Fruit fly (Drosophila melanogaster) whole organism, embryonic: ENCODE results near the gene Fst.

Experiments
- Antp ChIP-seq: fragments of 200-800 bp; sonication (Bioruptor generic); optimal IDR thresholded peaks from 3 replicates; lab custom pipeline; 2016; ENCODE audit warnings: missing biosample characterization, missing genetic modification characterization
- Atf3 ChIP-seq: fragments of 200-800 bp; sonication (Bioruptor generic); optimal IDR thresholded peaks from 3 replicates; lab custom pipeline; 2016; ENCODE audit warnings: missing biosample characterization, missing genetic modification characterization
- Bdp1 ChIP-seq: fragments of 200-800 bp; sonication (Bioruptor generic); optimal IDR thresholded peaks from 3 replicates; lab custom pipeline; 2016; ENCODE audit warnings: missing biosample characterization, missing genetic modification characterization
- CG1024 ChIP-seq: fragments of 200-800 bp; sonication (Bioruptor generic); IDR thresholded peaks from 2 replicates; pipeline ENCODE4 v1.3.6; 2022; ENCODE audit warnings: missing biosample characterization, missing genetic modification characterization
- CG10565 ChIP-seq: fragments of 200-800 bp; sonication (Bioruptor generic); optimal IDR thresholded peaks from 3 replicates; lab custom pipeline; 2016; ENCODE audit warnings: missing biosample characterization, mild to moderate bottlenecking, missing genetic modification characterization
- CG10654 ChIP-seq: fragments of 200-800 bp; sonication (Bioruptor generic); optimal IDR thresholded peaks from 2 replicates; lab custom pipeline; 2016; ENCODE audit warnings: missing biosample characterization, missing genetic modification characterization
- CG10979 ChIP-seq: fragments of 200-800 bp; sonication (Bioruptor generic); optimal IDR thresholded peaks from 2 replicates; lab custom pipeline; 2018; ENCODE audit warnings: missing biosample characterization, mild to moderate bottlenecking, missing genetic modification characterization, moderate library complexity
- CG11398 ChIP-seq: fragments of 200-800 bp; sonication (Bioruptor generic); optimal IDR thresholded peaks from 2 replicates; lab custom pipeline; 2016; ENCODE audit warnings: missing biosample characterization, missing genetic modification characterization
- CG11456 ChIP-seq: fragments of 200-800 bp; sonication (Bioruptor generic); IDR thresholded peaks from 3 replicates; pipeline ENCODE4 v1.3.6; 2022; ENCODE audit warnings: missing biosample characterization, missing genetic modification characterization
- CG12942 ChIP-seq: fragments of 200-800 bp; sonication (Bioruptor generic); optimal IDR thresholded peaks from 3 replicates; lab custom pipeline; 2016; ENCODE audit warnings: missing biosample characterization, missing genetic modification characterization
- CG13424 ChIP-seq: fragments of 200-800 bp; sonication (Bioruptor generic); optimal IDR thresholded peaks from 2 replicates; lab custom pipeline; 2019; ENCODE audit warnings: missing biosample characterization, mild to moderate bottlenecking, missing genetic modification characterization, moderate library complexity
- CG13775 ChIP-seq: fragments of 200-800 bp; sonication (Bioruptor generic); optimal IDR thresholded peaks from 3 replicates; lab custom pipeline; 2017; ENCODE audit warnings: missing biosample characterization, mild to moderate bottlenecking, missing genetic modification characterization
- CG14441 ChIP-seq: fragments of 200-800 bp; sonication (Bioruptor generic); IDR thresholded peaks from 2 replicates; pipeline ENCODE4 v1.3.6; 2022; ENCODE audit warnings: missing biosample characterization, missing genetic modification characterization
- CG15073 ChIP-seq: fragments of 200-800 bp; sonication (Bioruptor generic); optimal IDR thresholded peaks from 2 replicates; lab custom pipeline; 2016; ENCODE audit warnings: missing biosample characterization, missing genetic modification characterization
- CG15479 ChIP-seq: fragments of 200-800 bp; sonication (Bioruptor generic); optimal IDR thresholded peaks from 3 replicates; lab custom pipeline; 2019; ENCODE audit warnings: missing biosample characterization, mild to moderate bottlenecking, missing genetic modification characterization, moderate library complexity
- CG16815 ChIP-seq: fragments of 200-800 bp; sonication (Bioruptor generic); optimal IDR thresholded peaks from 3 replicates; lab custom pipeline; 2017; ENCODE audit warnings: missing biosample characterization, mild to moderate bottlenecking, missing genetic modification characterization
- CG17385 ChIP-seq: fragments of 200-800 bp; sonication (Bioruptor generic); optimal IDR thresholded peaks from 3 replicates; lab custom pipeline; 2018; ENCODE audit warnings: missing biosample characterization, mild to moderate bottlenecking, missing genetic modification characterization
- CG17829 ChIP-seq: fragments of 200-800 bp; optimal IDR thresholded peaks from 2 replicates; lab custom pipeline; 2019; ENCODE audit warnings: missing biosample characterization, mild to moderate bottlenecking, missing genetic modification characterization, moderate library complexity
- CG1832 ChIP-seq: fragments of 200-800 bp; sonication (Bioruptor generic); optimal IDR thresholded peaks from 2 replicates; lab custom pipeline; 2017; ENCODE audit warnings: missing biosample characterization, mild to moderate bottlenecking, missing genetic modification characterization, inconsistent platforms
- CG3407 ChIP-seq: fragments of 200-800 bp; sonication (Bioruptor generic); optimal IDR thresholded peaks from 2 replicates; lab custom pipeline; 2018; ENCODE audit warnings: missing biosample characterization, mild to moderate bottlenecking, missing genetic modification characterization
- CG43689 ChIP-seq: fragments of 200-800 bp; sonication (Bioruptor generic); IDR thresholded peaks from 2 replicates; pipeline ENCODE4 v1.3.6; 2022; ENCODE audit warnings: missing biosample characterization, missing genetic modification characterization
- CG6683 ChIP-seq: fragments of 200-800 bp; sonication (Bioruptor generic); optimal IDR thresholded peaks from 2 replicates; lab custom pipeline; 2017; ENCODE audit warnings: missing biosample characterization, mild to moderate bottlenecking, missing genetic modification characterization, missing genetic modification reagents
- CG7556 ChIP-seq: fragments of 200-800 bp; sonication (Bioruptor generic); optimal IDR thresholded peaks from 2 replicates; lab custom pipeline; 2017; ENCODE audit warnings: missing biosample characterization, mild to moderate bottlenecking, missing genetic modification characterization
- Camta ChIP-seq: fragments of 200-800 bp; sonication (Bioruptor generic); optimal IDR thresholded peaks from 2 replicates; lab custom pipeline; 2016; ENCODE audit warnings: missing biosample characterization, missing genetic modification characterization
- D ChIP-seq, 2 experiments: fragments of 200-800 bp in 1 of 2; fragments of >200 bp in 1 of 2; sonication (Bioruptor generic) in 1 of 2; optimal IDR thresholded peaks; 2 replicates in 1 of 2; 3 replicates in 1 of 2; lab custom pipeline; 2017; ENCODE audit warnings: mild to moderate bottlenecking in 1 of 2, missing biosample characterization in 1 of 2, missing genetic modification characterization in 1 of 2, missing genetic modification reagents in 1 of 2
- Dek ChIP-seq: fragments of 200-800 bp; sonication (Bioruptor generic); optimal IDR thresholded peaks from 3 replicates; lab custom pipeline; 2019; ENCODE audit warnings: missing biosample characterization, mild to moderate bottlenecking, missing genetic modification characterization, moderate library complexity
- E2f2 ChIP-seq: fragments of 200-800 bp; sonication (Bioruptor generic); IDR thresholded peaks from 2 replicates; pipeline ENCODE4 v1.3.6; 2022; ENCODE audit warnings: missing biosample characterization, missing genetic modification characterization
- Elba2 ChIP-seq: fragments of 200-800 bp; sonication (Bioruptor generic); optimal IDR thresholded peaks from 3 replicates; lab custom pipeline; 2016; ENCODE audit warnings: missing biosample characterization, missing genetic modification characterization
- Hmr ChIP-seq: fragments of 200-800 bp; sonication (Bioruptor generic); optimal IDR thresholded peaks from 3 replicates; lab custom pipeline; 2017; ENCODE audit warnings: mild to moderate bottlenecking, missing biosample characterization, missing genetic modification reagents, missing genetic modification characterization
- Mad ChIP-seq: fragments of 200-800 bp; sonication (Bioruptor generic); optimal IDR thresholded peaks from 2 replicates; lab custom pipeline; 2016; ENCODE audit warnings: missing biosample characterization, missing genetic modification characterization
- NFAT ChIP-seq: fragments of 200-800 bp; sonication (Bioruptor generic); IDR thresholded peaks from 2 replicates; pipeline ENCODE4 v1.3.6; 2022; ENCODE audit warnings: missing biosample characterization, missing genetic modification characterization
- Neu2 ChIP-seq: fragments of 200-800 bp; sonication (Bioruptor generic); optimal IDR thresholded peaks from 3 replicates; lab custom pipeline; 2016; ENCODE audit warnings: missing biosample characterization, missing genetic modification characterization, borderline replicate concordance
- Nf-YA ChIP-seq: fragments of 200-800 bp; sonication (Bioruptor generic); IDR thresholded peaks from 2 replicates; pipeline ENCODE4 v1.3.6; 2022; ENCODE audit warnings: missing biosample characterization, missing genetic modification characterization
- Nf-YC ChIP-seq: fragments of 200-800 bp; optimal IDR thresholded peaks from 3 replicates; lab custom pipeline; 2019; ENCODE audit warnings: missing biosample characterization, mild to moderate bottlenecking, missing genetic modification characterization, moderate library complexity
- Oli ChIP-seq: fragments of 200-800 bp; sonication (Bioruptor generic); optimal IDR thresholded peaks from 2 replicates; lab custom pipeline; 2018; ENCODE audit warnings: missing biosample characterization, mild to moderate bottlenecking, missing genetic modification characterization, moderate library complexity
- Sox102F ChIP-seq: fragments of 200-800 bp; sonication (Bioruptor generic); optimal IDR thresholded peaks from 2 replicates; lab custom pipeline; 2018; ENCODE audit warnings: missing biosample characterization, mild to moderate bottlenecking, missing genetic modification characterization, moderate library complexity
- Sry-β ChIP-seq: fragments of 200-800 bp; sonication (Bioruptor generic); optimal IDR thresholded peaks from 2 replicates; lab custom pipeline; 2018; ENCODE audit warnings: missing biosample characterization, mild to moderate bottlenecking, missing genetic modification characterization, moderate library complexity
- YL-1 ChIP-seq: fragments of 200-800 bp; sonication (Bioruptor generic); optimal IDR thresholded peaks from 3 replicates; lab custom pipeline; 2017; ENCODE audit warnings: missing biosample characterization, mild to moderate bottlenecking, missing genetic modification characterization
- corto ChIP-seq: fragments of 200-800 bp; sonication (Bioruptor generic); optimal IDR thresholded peaks from 2 replicates; lab custom pipeline; 2016; ENCODE audit warnings: missing biosample characterization, mild to moderate bottlenecking, missing genetic modification characterization, moderate library complexity
- dmrt99B ChIP-seq: fragments of 200-800 bp; sonication (Bioruptor generic); optimal IDR thresholded peaks from 2 replicates; lab custom pipeline; 2018; ENCODE audit warnings: missing biosample characterization, mild to moderate bottlenecking, missing genetic modification characterization, moderate library complexity
- gsb ChIP-seq: fragments of 200-800 bp; sonication (Bioruptor generic); IDR thresholded peaks from 2 replicates; pipeline ENCODE4 v1.3.6; 2022; ENCODE audit warnings: missing biosample characterization, missing genetic modification characterization
- gt ChIP-seq: fragments of 200-800 bp; sonication (Bioruptor generic); IDR thresholded peaks from 2 replicates; pipeline ENCODE4 v1.3.6; 2022; ENCODE audit warnings: missing biosample characterization, missing genetic modification characterization
- hb ChIP-seq: fragments of 200-800 bp; sonication (Bioruptor generic); IDR thresholded peaks from 3 replicates; pipeline ENCODE4 v1.3.6; 2022; ENCODE audit warnings: missing biosample characterization, missing genetic modification characterization; ENCODE audit not compliant: partially characterized antibody
- kah ChIP-seq: fragments of 200-800 bp; sonication (Bioruptor generic); optimal IDR thresholded peaks from 2 replicates; lab custom pipeline; 2018; ENCODE audit warnings: missing biosample characterization, mild to moderate bottlenecking, missing genetic modification characterization
- mam ChIP-seq: fragments of 200-800 bp; sonication (Bioruptor generic); optimal IDR thresholded peaks from 3 replicates; lab custom pipeline; 2016; ENCODE audit warnings: missing biosample characterization, missing genetic modification characterization
- peb ChIP-seq: fragments of 200-800 bp; sonication (Bioruptor generic); IDR thresholded peaks from 2 replicates; pipeline ENCODE4 v1.3.6; 2022; ENCODE audit warnings: missing biosample characterization, missing genetic modification characterization
- pnt ChIP-seq: fragments of 200-800 bp; sonication (Bioruptor generic); optimal IDR thresholded peaks from 3 replicates; lab custom pipeline; 2016; ENCODE audit warnings: missing biosample characterization, missing genetic modification characterization
- sc ChIP-seq, 3 experiments: fragments of >200 bp in 2 of 3; fragments of 200-800 bp in 1 of 3; sonication (Bioruptor generic) in 1 of 3; optimal IDR thresholded peaks; 2 replicates in 2 of 3; 3 replicates in 1 of 3; lab custom pipeline; 2017; ENCODE audit warnings: mild to moderate bottlenecking in 1 of 3, missing biosample characterization in 1 of 3, missing genetic modification characterization in 1 of 3, missing genetic modification reagents in 1 of 3
- twi ChIP-seq: fragments of 200-800 bp; optimal IDR thresholded peaks from 2 replicates; lab custom pipeline; 2019; ENCODE audit warnings: missing biosample characterization, mild to moderate bottlenecking, missing genetic modification characterization, moderate library complexity
- vnd ChIP-seq: fragments of 200-800 bp; sonication (Bioruptor generic); IDR thresholded peaks from 3 replicates; pipeline ENCODE4 v1.3.6; 2022; ENCODE audit warnings: missing biosample characterization, missing genetic modification characterization; ENCODE audit not compliant: partially characterized antibody

The Fst gene

dm6 chr3R:9600558-9600959 is 45.4 kb downstream of the Fst start (continued):
- peak; percentile 65 for TF ChIP-seq Hmr (GFP tag; lab: Kevin White, UChicago)
- no peak for TF ChIP-seq CG1024
- TF ChIP-seq CG6683 (GFP tag; lab: Kevin White, UChicago) = peak; percentile 26
- peak; percentile 28 for TF ChIP-seq CG7556 (GFP tag; lab: Kevin White, UChicago)
- no peak for TF ChIP-seq Bdp1 (GFP tag; lab: Kevin White, UChicago)
- peak; percentile 12 for TF ChIP-seq CG16815 (GFP tag; lab: Kevin White, UChicago)
- TF ChIP-seq sc (optimal IDR thresholded peaks at IDR 0.05; lab: Kevin White, UChicago) = no peak
- TF ChIP-seq sc (GFP tag; optimal IDR thresholded peaks at IDR 0.05; lab: Kevin White, UChicago) = no peak
- no peak for TF ChIP-seq corto
- no peak for TF ChIP-seq Nf-YC
- no peak for TF ChIP-seq D (optimal IDR thresholded peaks at IDR 0.05; lab: Kevin White, UChicago)
- TF ChIP-seq D (GFP tag; optimal IDR thresholded peaks at IDR 0.05; lab: Kevin White, UChicago) = no peak
- TF ChIP-seq Elba2 (GFP tag; lab: Kevin White, UChicago) = no peak
- no peak for TF ChIP-seq hb (GFP tag; lab: Robert Waterston, UW)
- no peak for TF ChIP-seq CG43689
- TF ChIP-seq Nf-YA (GFP tag; lab: Robert Waterston, UW) = no peak
- TF ChIP-seq CG10979 (tag; lab: Kevin White, UChicago) = peak; percentile 13
- peak; percentile 56 for TF ChIP-seq dmrt99B (tag; lab: Kevin White, UChicago)
- no peak for TF ChIP-seq Atf3 (GFP tag; lab: Kevin White, UChicago)
- TF ChIP-seq CG13775 (GFP tag; lab: Kevin White, UChicago) = peak; percentile 55
- TF ChIP-seq E2f2 (GFP tag; lab: Robert Waterston, UW) = no peak
- peak; percentile 47; the same call in 1 of the 2 replicates for TF ChIP-seq CG14441
- TF ChIP-seq Oli (tag; lab: Kevin White, UChicago) = peak; percentile 32
- no peak for TF ChIP-seq CG10654 (GFP tag; lab: Kevin White, UChicago)
- no peak for TF ChIP-seq gsb
- no peak for TF ChIP-seq gt (GFP tag; lab: Robert Waterston, UW)
- TF ChIP-seq Antp (GFP tag; lab: Kevin White, UChicago) = no peak
- TF ChIP-seq CG11456 (GFP tag; lab: Robert Waterston, UW) = no peak; the same call in 2 of the 3 replicates
- TF ChIP-seq CG10565 = no peak
- TF ChIP-seq YL-1 (GFP tag; lab: Kevin White, UChicago) = no peak
- no peak for TF ChIP-seq CG1832
- TF ChIP-seq CG17829 (tag; lab: Kevin White, UChicago) = no peak
- peak; percentile 40 for TF ChIP-seq CG17385 (GFP tag; lab: Kevin White, UChicago)
- TF ChIP-seq CG12942 (GFP tag; lab: Kevin White, UChicago) = no peak
- no peak for TF ChIP-seq CG15073 (GFP tag; lab: Kevin White, UChicago)
- TF ChIP-seq Neu2 (GFP tag; lab: Kevin White, UChicago) = no peak
- no peak for TF ChIP-seq kah (GFP tag; lab: Kevin White, UChicago)
- peak; percentile 37 for TF ChIP-seq CG3407 (GFP tag; lab: Kevin White, UChicago)
- TF ChIP-seq pnt = no peak
- peak; percentile 40; the same call in 1 of the 2 replicates for TF ChIP-seq NFAT (GFP tag; lab: Robert Waterston, UW)
- TF ChIP-seq mam (GFP tag; lab: Kevin White, UChicago) = no peak
- peak; percentile 23 for TF ChIP-seq Sox102F
- no peak for TF ChIP-seq peb (GFP tag; lab: Robert Waterston, UW)
- no peak for TF ChIP-seq CG11398 (GFP tag; lab: Kevin White, UChicago)
- TF ChIP-seq Mad (GFP tag; lab: Kevin White, UChicago) = no peak
- TF ChIP-seq vnd (GFP tag; lab: Robert Waterston, UW) = no peak
- TF ChIP-seq CG15479 (GFP tag; lab: Kevin White, UChicago) = no peak
- no peak for TF ChIP-seq twi (tag; lab: Kevin White, UChicago)
- no peak for TF ChIP-seq Dek (tag; lab: Kevin White, UChicago)
- TF ChIP-seq CG13424 (tag; lab: Kevin White, UChicago) = peak; percentile 24
- no peak for TF ChIP-seq Sry-β (GFP tag; lab: Kevin White, UChicago)
- TF ChIP-seq Camta (GFP tag; lab: Kevin White, UChicago) = no peak
